Fruit fly (Drosophila melanogaster) whole organism, embryonic: ENCODE results near the gene msb1l.

Source experiments
- Bgb ChIP-seq: fragments of 200-800 bp; sonication (Bioruptor generic); IDR thresholded peaks from 2 replicates; pipeline ENCODE4 v1.3.6; 2022; ENCODE audit warnings: missing biosample characterization, missing genetic modification characterization; ENCODE audit not compliant: partially characterized antibody
- CG10654 ChIP-seq: fragments of 200-800 bp; sonication (Bioruptor generic); optimal IDR thresholded peaks from 2 replicates; lab custom pipeline; 2016; ENCODE audit warnings: missing biosample characterization, missing genetic modification characterization
- CG11695 ChIP-seq: fragments of 200-800 bp; sonication (Bioruptor generic); IDR thresholded peaks from 3 replicates; pipeline ENCODE4 v1.3.6; 2022; ENCODE audit warnings: missing biosample characterization, missing genetic modification characterization
- CG1529 ChIP-seq: fragments of 200-800 bp; sonication (Bioruptor generic); optimal IDR thresholded peaks from 3 replicates; lab custom pipeline; 2018; ENCODE audit warnings: missing biosample characterization, missing genetic modification characterization
- CG8944 ChIP-seq: fragments of 200-800 bp; sonication (Bioruptor generic); optimal IDR thresholded peaks from 3 replicates; lab custom pipeline; 2016; ENCODE audit warnings: missing biosample characterization, missing genetic modification characterization
- Dip3 ChIP-seq: fragments of 200-800 bp; sonication (Bioruptor generic); optimal IDR thresholded peaks from 3 replicates; lab custom pipeline; 2016; ENCODE audit warnings: missing biosample characterization, missing genetic modification characterization
- Gug ChIP-seq: fragments of 200-800 bp; sonication (Bioruptor generic); IDR thresholded peaks from 4 replicates; pipeline ENCODE4 v1.3.6; 2022; ENCODE audit warnings: missing biosample characterization, missing genetic modification characterization
- Hr39 ChIP-seq: fragments of >200 bp; optimal IDR thresholded peaks from 2 replicates; lab custom pipeline; 2017
- dm ChIP-seq: fragments of 200-800 bp; sonication (Bioruptor generic); optimal IDR thresholded peaks from 3 replicates; lab custom pipeline; 2016; ENCODE audit warnings: missing biosample characterization, missing genetic modification characterization
- run ChIP-seq: fragments of 200-800 bp; sonication (Bioruptor generic); optimal IDR thresholded peaks from 3 replicates; lab custom pipeline; 2018; ENCODE audit warnings: missing biosample characterization, mild to moderate bottlenecking, missing genetic modification characterization
- tx ChIP-seq: fragments of 200-800 bp; sonication (Bioruptor generic); optimal IDR thresholded peaks from 2 replicates; lab custom pipeline; 2016; ENCODE audit warnings: missing biosample characterization, missing genetic modification characterization

DNA sequence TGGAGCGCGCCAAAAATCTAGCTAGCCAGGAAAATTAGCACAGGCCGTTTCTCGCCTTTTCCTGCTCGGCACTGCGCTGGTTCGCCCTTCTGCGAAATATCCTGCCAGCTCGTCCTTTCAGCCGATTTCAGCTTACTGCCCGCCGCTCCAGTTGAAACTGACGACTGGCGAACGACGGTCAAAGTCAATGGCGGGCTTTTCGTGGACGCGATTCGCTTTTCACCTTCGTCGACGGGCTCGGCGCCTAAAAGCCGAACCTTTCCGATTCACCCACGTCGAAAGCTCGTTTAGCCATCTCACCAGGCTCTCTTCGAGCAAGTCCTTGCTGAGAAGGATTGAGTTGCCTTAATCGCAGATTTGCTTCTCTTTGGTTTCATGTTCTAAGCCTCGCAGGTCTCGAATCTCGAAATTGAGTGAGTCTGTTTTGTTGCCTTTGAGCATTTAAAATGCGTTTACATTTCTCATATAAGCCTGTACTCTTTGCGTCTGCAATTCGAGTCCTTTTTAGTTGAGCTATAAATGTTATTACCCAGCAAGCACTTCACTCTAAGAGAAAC lies 27.9 kb downstream of the msb1l start:
- TF ChIP-seq CG11695 (GFP tag; lab: Robert Waterston, UW) (no peak), dm (no peak), tx (GFP tag; lab: Kevin White, UChicago) (no peak), run (tag; lab: Kevin White, UChicago) (no peak), Dip3 (GFP tag; lab: Kevin White, UChicago) (no peak), CG10654 (GFP tag; lab: Kevin White, UChicago) (no peak), Hr39 (lab: Kevin White, UChicago) (no peak), Gug (GFP tag; lab: Robert Waterston, UW) (no peak), Bgb (GFP tag; lab: Robert Waterston, UW) (no peak; the same call in 1 of the 2 replicates), CG1529 (GFP tag; lab: Kevin White, UChicago) (no peak), CG8944 (GFP tag; lab: Kevin White, UChicago) (no peak)
